Worm (Caenorhabditis elegans): ENCODE results near the gene T25E4.1.
"Not testable (repeated sequence)": the region's sequence is repeated elsewhere in the genome, so short reads cannot be mapped to it uniquely, and the experiment has no call there.

The T25E4.1 gene

ce11 chrII:5540113-5540512, 38.0 kb upstream of the T25E4.1 start, which contains the start of gene hlh-27:
hlh-27 (minus strand) TSS chrII:5540213.
- TF ChIP-seq sem-2 (GFP tag; optimal IDR thresholded peaks at IDR 0.05); hlh-1 (tag; optimal IDR thresholded peaks at IDR 0.05); unc-62 (GFP tag; optimal IDR thresholded peaks at IDR 0.05): not testable (repeated sequence)

DNA sequence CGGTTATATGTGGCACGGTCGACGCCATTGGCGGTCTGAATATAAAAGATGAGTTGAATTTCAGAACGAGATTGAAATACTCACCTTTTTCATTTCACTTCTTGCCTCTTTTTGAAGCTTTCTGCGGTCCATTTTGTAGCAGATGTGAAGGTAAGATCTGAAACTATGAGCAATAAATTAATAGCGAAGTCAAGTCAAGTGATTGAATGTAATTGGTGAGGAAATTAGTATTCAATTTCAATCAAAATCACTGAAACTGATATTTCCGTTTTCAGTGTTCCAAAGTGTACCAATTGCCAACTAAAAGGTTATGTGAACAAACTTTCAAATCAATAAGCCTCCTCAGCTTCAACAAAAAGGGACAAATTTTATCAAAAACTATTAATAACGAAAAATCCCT, 36.5 kb upstream of the T25E4.1 start, which contains the start of gene C17C3.24:
C17C3.24 (minus strand) TSS at position 101 of the 400 bp plus-strand sequence.
- TF ChIP-seq pha-4 (tag; optimal IDR thresholded peaks at IDR 0.05) (no peak), mep-1 (tag; optimal IDR thresholded peaks at IDR 0.05) (no peak), ham-2 (GFP tag; optimal IDR thresholded peaks at IDR 0.05) (no peak), sem-2 (GFP tag; optimal IDR thresholded peaks at IDR 0.05) (no peak), mab-5 (tag; optimal IDR thresholded peaks at IDR 0.05) (no peak), drap-1 (GFP tag; optimal IDR thresholded peaks at IDR 0.05) (no peak), elt-1 (tag; optimal IDR thresholded peaks at IDR 0.05; ENCODE audit: borderline replicate concordance, insufficient read depth) (no peak), cnd-1 (tag; optimal IDR thresholded peaks at IDR 0.05) (no peak), hlh-1 (tag; optimal IDR thresholded peaks at IDR 0.05) (no peak), unc-120 (tag; optimal IDR thresholded peaks at IDR 0.05; ENCODE audit: poor library complexity, severe bottlenecking) (no peak), ceh-83 (GFP tag; optimal IDR thresholded peaks at IDR 0.05) (no peak), ceh-39 (tag; optimal IDR thresholded peaks at IDR 0.05) (no peak), ztf-11 (tag; optimal IDR thresholded peaks at IDR 0.05) (no peak)

ce11 chrII:5543476-5544144, 34.5 kb upstream of the T25E4.1 start:
- TF ChIP-seq mls-2 (tag; optimal IDR thresholded peaks at IDR 0.05) (peak; percentile 95), zip-8 (tag; optimal IDR thresholded peaks at IDR 0.05) (no peak), lin-32 (GFP tag; optimal IDR thresholded peaks at IDR 0.05) (peak; percentile 78), lin-13 (tag; optimal IDR thresholded peaks at IDR 0.05) (peak; percentile 85), elt-1 (tag; optimal IDR thresholded peaks at IDR 0.05; ENCODE audit: borderline replicate concordance, insufficient read depth) (no peak), flh-1 (GFP tag; optimal IDR thresholded peaks at IDR 0.05) (peak; percentile 29), elt-3 (tag; optimal IDR thresholded peaks at IDR 0.05) (peak; percentile 80), unc-62 (GFP tag; optimal IDR thresholded peaks at IDR 0.05) (peak; percentile 89), bed-3 (GFP tag; optimal IDR thresholded peaks at IDR 0.05) (peak; percentile 65), ztf-11 (tag; optimal IDR thresholded peaks at IDR 0.05) (peak; percentile 83), ceh-43 (GFP tag; optimal IDR thresholded peaks at IDR 0.05) (peak; percentile 86), blmp-1 (tag; optimal IDR thresholded peaks at IDR 0.05) (no peak), pha-4 (tag; optimal IDR thresholded peaks at IDR 0.05) (peak; percentile 92), nhr-237 (tag; optimal IDR thresholded peaks at IDR 0.05) (peak; percentile 92), nhr-2 (tag; optimal IDR thresholded peaks at IDR 0.05) (peak; percentile 86), snpc-4 (tag; optimal IDR thresholded peaks at IDR 0.05) (no peak), sptf-1 (tag; optimal IDR thresholded peaks at IDR 0.05) (peak; percentile 93), tbx-8 (GFP tag; optimal IDR thresholded peaks at IDR 0.05) (peak; percentile 93), mab-5 (tag; optimal IDR thresholded peaks at IDR 0.05) (peak; percentile 84), hlh-1 (tag; optimal IDR thresholded peaks at IDR 0.05) (peak; percentile 72), ceh-83 (GFP tag; optimal IDR thresholded peaks at IDR 0.05) (peak; percentile 93), cnd-1 (tag; optimal IDR thresholded peaks at IDR 0.05) (peak; percentile 80), ceh-39 (tag; optimal IDR thresholded peaks at IDR 0.05) (peak; percentile 74), ces-1 (GFP tag; optimal IDR thresholded peaks at IDR 0.05) (peak; percentile 99), drap-1 (GFP tag; optimal IDR thresholded peaks at IDR 0.05) (peak; percentile 89), mep-1 (tag; optimal IDR thresholded peaks at IDR 0.05) (peak; percentile 96), ham-2 (GFP tag; optimal IDR thresholded peaks at IDR 0.05) (peak; percentile 75), nhr-12 (tag; optimal IDR thresholded peaks at IDR 0.05) (peak; percentile 89), sem-2 (GFP tag; optimal IDR thresholded peaks at IDR 0.05) (peak; percentile 76), nhr-28 (tag; optimal IDR thresholded peaks at IDR 0.05) (peak; percentile 24), unc-120 (tag; optimal IDR thresholded peaks at IDR 0.05; ENCODE audit: poor library complexity, severe bottlenecking) (peak; percentile 94), M03D4.4 (tag; optimal IDR thresholded peaks at IDR 0.05) (peak; percentile 86), lsy-2 (tag; optimal IDR thresholded peaks at IDR 0.05) (peak; percentile 84), nhr-76 (tag; optimal IDR thresholded peaks at IDR 0.05) (no peak), unc-39 (tag; optimal IDR thresholded peaks at IDR 0.05) (peak; percentile 55)
